Worm (Caenorhabditis elegans): Measurements from ENCODE around the gene F40G12.10.

Gene F40G12.10

ce11 chrV:14316525-14316924 lies 33.2 kb downstream of the F40G12.10 start, which contains the start of gene F47B8.2:
F47B8.2 (minus strand) TSS chrV:14316625.
- TF ChIP-seq ceh-31 (tag; optimal IDR thresholded peaks at IDR 0.05) (no peak), ceh-22 (tag; optimal IDR thresholded peaks at IDR 0.05) (no peak), sdc-2 (tag; optimal IDR thresholded peaks at IDR 0.05) (no peak), mec-3 (tag; optimal IDR thresholded peaks at IDR 0.05; ENCODE audit: borderline replicate concordance) (no peak), unc-3 (GFP tag; conservative IDR thresholded peaks at IDR 0.05) (no peak), unc-3 (tag; optimal IDR thresholded peaks at IDR 0.05) (no peak), ceh-45 (GFP tag; IDR thresholded peaks at IDR 0.05) (no peak), pax-1 (tag; optimal IDR thresholded peaks at IDR 0.05) (no peak), T23F11.4 (GFP tag; optimal IDR thresholded peaks at IDR 0.05) (no peak), pag-3 (tag; optimal IDR thresholded peaks at IDR 0.05; ENCODE audit: borderline replicate concordance) (no peak), hlh-30 (tag; optimal IDR thresholded peaks at IDR 0.05; ENCODE audit: insufficient read depth) (no peak), ets-4 (tag; optimal IDR thresholded peaks at IDR 0.05) (no peak), dve-1 (tag; optimal IDR thresholded peaks at IDR 0.05) (no peak), ceh-9 (tag; optimal IDR thresholded peaks at IDR 0.05) (no peak), ceh-19 (GFP tag; optimal IDR thresholded peaks at IDR 0.05) (no peak), hlh-8 (tag; optimal IDR thresholded peaks at IDR 0.05) (no peak)

- TF ChIP-seq fkh-10 (GFP tag; optimal IDR thresholded peaks at IDR 0.05), result no peak
- no peak for TF ChIP-seq che-1 (tag; optimal IDR thresholded peaks at IDR 0.05)
- TF ChIP-seq ztf-16 (tag; optimal IDR thresholded peaks at IDR 0.05), result no peak
- no peak for TF ChIP-seq syd-9 (tag; optimal IDR thresholded peaks at IDR 0.05)
- no peak for TF ChIP-seq nhr-11 (tag; optimal IDR thresholded peaks at IDR 0.05)
- no peak for TF ChIP-seq gmeb-2 (tag; optimal IDR thresholded peaks at IDR 0.05)
- no peak for TF ChIP-seq Y22D7AL.16 (tag; optimal IDR thresholded peaks at IDR 0.05)
- no peak for TF ChIP-seq dve-1 (tag; optimal IDR thresholded peaks at IDR 0.05)
- no peak for TF ChIP-seq ref-2 (tag; optimal IDR thresholded peaks at IDR 0.05)
- TF ChIP-seq nhr-232 (tag; optimal IDR thresholded peaks at IDR 0.05), result no peak
- TF ChIP-seq ceh-9 (tag; optimal IDR thresholded peaks at IDR 0.05), result no peak
- TF ChIP-seq ceh-22 (tag; optimal IDR thresholded peaks at IDR 0.05), result no peak
- TF ChIP-seq ceh-31 (tag; optimal IDR thresholded peaks at IDR 0.05), result no peak
- TF ChIP-seq pha-4 (tag; optimal IDR thresholded peaks at IDR 0.05), result no peak
- no peak for TF ChIP-seq mec-3 (tag; optimal IDR thresholded peaks at IDR 0.05; ENCODE audit: borderline replicate concordance)
- TF ChIP-seq elt-2 (tag; optimal IDR thresholded peaks at IDR 0.05), result no peak
- no peak for TF ChIP-seq hlh-6 (tag; optimal IDR thresholded peaks at IDR 0.05)
Observed at ce11 chrV:14317204-14317603, 33.9 kb downstream of the F40G12.10 start.

ce11 chrV:14317621-14318020 lies 34.3 kb downstream of the F40G12.10 start:
- TF ChIP-seq ceh-22 (tag; optimal IDR thresholded peaks at IDR 0.05) (no peak), eyg-1 (tag; optimal IDR thresholded peaks at IDR 0.05) (no peak), npax-4 (tag; optimal IDR thresholded peaks at IDR 0.05) (no peak), F13H6.1 (tag; optimal IDR thresholded peaks at IDR 0.05) (no peak), unc-3 (GFP tag; conservative IDR thresholded peaks at IDR 0.05) (no peak), unc-3 (tag; optimal IDR thresholded peaks at IDR 0.05) (no peak), dve-1 (tag; optimal IDR thresholded peaks at IDR 0.05) (no peak), ceh-24 (tag; optimal IDR thresholded peaks at IDR 0.05) (no peak), K02D7.2 (tag; optimal IDR thresholded peaks at IDR 0.05) (no peak), ceh-45 (GFP tag; IDR thresholded peaks at IDR 0.05) (no peak), fax-1 (tag; optimal IDR thresholded peaks at IDR 0.05) (no peak)

DNA sequence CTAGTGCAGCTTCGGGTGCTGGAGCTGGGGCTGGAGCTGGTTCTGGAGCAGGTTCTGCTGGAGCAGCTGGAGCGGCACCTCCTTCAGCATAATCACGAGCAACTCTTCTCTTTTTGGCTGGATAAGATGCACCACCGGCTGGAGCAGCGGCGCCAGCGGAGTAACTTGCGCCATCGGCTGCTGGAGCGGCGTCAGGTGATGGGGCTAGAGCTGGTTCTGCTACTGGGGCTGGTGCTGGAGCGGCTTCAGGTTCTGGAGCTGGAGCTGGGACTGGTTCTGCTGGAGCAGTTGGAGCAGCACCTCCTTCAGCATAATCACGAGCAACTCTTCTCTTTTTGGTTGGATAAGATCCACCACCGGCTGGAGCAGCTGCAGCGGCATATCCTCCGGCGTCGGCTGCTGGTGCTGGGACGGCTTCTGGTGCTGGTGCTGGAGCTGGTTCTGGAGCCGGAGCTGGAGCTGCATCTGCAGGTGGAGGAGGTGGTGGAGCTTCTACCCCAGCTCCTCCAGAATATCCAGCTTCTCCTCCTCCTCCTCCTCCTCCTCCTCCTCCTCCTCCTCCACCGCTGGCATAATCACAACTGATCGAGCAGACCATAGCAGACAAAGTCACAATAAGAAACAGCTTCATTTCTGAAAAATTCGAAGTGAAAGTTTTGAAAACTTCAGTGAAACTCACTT lies 35.9 kb downstream of the F40G12.10 start, which contains the start of gene F47B8.13:
Gene F47B8.13 (minus strand): TSS at position 631 of the 681 bp plus-strand sequence.
- TF ChIP-seq C08G9.2 (tag; optimal IDR thresholded peaks at IDR 0.05) (peak; percentile 22), mec-3 (tag; optimal IDR thresholded peaks at IDR 0.05; ENCODE audit: borderline replicate concordance) (peak; percentile 76), F13H6.1 (tag; optimal IDR thresholded peaks at IDR 0.05) (no peak), hlh-15 (tag; optimal IDR thresholded peaks at IDR 0.05) (no peak), syd-9 (tag; optimal IDR thresholded peaks at IDR 0.05) (no peak)
